Fruit fly (Drosophila melanogaster) whole organism, embryonic: ENCODE results near the gene cindr.

Source experiments
- CG11085 ChIP-seq: fragments of 200-800 bp; sonication (Bioruptor generic); IDR thresholded peaks from 2 replicates; pipeline ENCODE4 v1.3.6; 2022; ENCODE audit warnings: missing biosample characterization, missing genetic modification characterization
- CG11093 ChIP-seq: fragments of 200-800 bp; sonication (Bioruptor generic); IDR thresholded peaks from 3 replicates; pipeline ENCODE4 v1.3.6; 2022; ENCODE audit warnings: missing biosample characterization, missing genetic modification characterization
- CG11398 ChIP-seq: fragments of 200-800 bp; sonication (Bioruptor generic); optimal IDR thresholded peaks from 2 replicates; lab custom pipeline; 2016; ENCODE audit warnings: missing biosample characterization, missing genetic modification characterization
- CG11456 ChIP-seq: fragments of 200-800 bp; sonication (Bioruptor generic); IDR thresholded peaks from 3 replicates; pipeline ENCODE4 v1.3.6; 2022; ENCODE audit warnings: missing biosample characterization, missing genetic modification characterization
- CG13287 ChIP-seq: fragments of 200-800 bp; sonication (Bioruptor generic); IDR thresholded peaks from 2 replicates; pipeline ENCODE4 v1.3.6; 2022; ENCODE audit warnings: missing biosample characterization, missing genetic modification characterization; ENCODE audit not compliant: partially characterized antibody
- CG13775 ChIP-seq: fragments of 200-800 bp; sonication (Bioruptor generic); optimal IDR thresholded peaks from 3 replicates; lab custom pipeline; 2017; ENCODE audit warnings: missing biosample characterization, mild to moderate bottlenecking, missing genetic modification characterization
- CG14667 ChIP-seq: fragments of 200-800 bp; sonication (Bioruptor generic); IDR thresholded peaks from 2 replicates; pipeline ENCODE4 v1.3.6; 2022; ENCODE audit warnings: missing biosample characterization, missing genetic modification characterization
- CG17612 ChIP-seq: fragments of 200-800 bp; sonication (Bioruptor generic); IDR thresholded peaks from 2 replicates; pipeline ENCODE4 v1.3.6; 2022; ENCODE audit warnings: missing biosample characterization, missing genetic modification characterization
- CG18764 ChIP-seq: fragments of 200-800 bp; sonication (Bioruptor generic); optimal IDR thresholded peaks from 3 replicates; lab custom pipeline; 2016; ENCODE audit warnings: missing biosample characterization, missing genetic modification characterization
- CG2202 ChIP-seq: fragments of 200-800 bp; sonication (Bioruptor generic); optimal IDR thresholded peaks from 2 replicates; lab custom pipeline; 2018; ENCODE audit warnings: missing biosample characterization, mild to moderate bottlenecking, missing genetic modification characterization
- CG3281 ChIP-seq: fragments of 200-800 bp; sonication (Bioruptor generic); optimal IDR thresholded peaks from 3 replicates; lab custom pipeline; 2017; ENCODE audit warnings: missing biosample characterization, mild to moderate bottlenecking, missing genetic modification characterization
- CG33557 ChIP-seq: fragments of 200-800 bp; sonication (Bioruptor generic); optimal IDR thresholded peaks from 2 replicates; lab custom pipeline; 2019; ENCODE audit warnings: missing biosample characterization, mild to moderate bottlenecking, missing genetic modification characterization, moderate library complexity
- CG3726 ChIP-seq: fragments of 200-800 bp; sonication (Bioruptor generic); IDR thresholded peaks from 3 replicates; pipeline ENCODE4, ENCODE4 v1.3.6; 2022; ENCODE audit warnings: missing biosample characterization, missing genetic modification characterization
- CG3838 ChIP-seq: fragments of 200-800 bp; sonication (Bioruptor generic); optimal IDR thresholded peaks from 3 replicates; lab custom pipeline; 2016; ENCODE audit warnings: missing biosample characterization, missing genetic modification characterization
- CG42726 ChIP-seq: fragments of 200-800 bp; sonication (Bioruptor generic); IDR thresholded peaks from 2 replicates; pipeline ENCODE4 v1.3.6; 2022; ENCODE audit warnings: missing biosample characterization, missing genetic modification characterization; ENCODE audit not compliant: partially characterized antibody
- CG4328 ChIP-seq: fragments of 200-800 bp; sonication (Bioruptor generic); optimal IDR thresholded peaks from 3 replicates; lab custom pipeline; 2017; ENCODE audit warnings: missing biosample characterization, missing genetic modification reagents, missing genetic modification characterization
- CG7745 ChIP-seq: fragments of 200-800 bp; sonication (Bioruptor generic); optimal IDR thresholded peaks from 2 replicates; lab custom pipeline; 2018; ENCODE audit warnings: missing biosample characterization, mild to moderate bottlenecking, missing genetic modification characterization, moderate library complexity
- CG7928 ChIP-seq: fragments of 200-800 bp; sonication (Bioruptor generic); optimal IDR thresholded peaks from 2 replicates; lab custom pipeline; 2017; ENCODE audit warnings: missing biosample characterization, mild to moderate bottlenecking, missing genetic modification characterization
- CG8478 ChIP-seq: fragments of >200 bp; optimal IDR thresholded peaks from 2 replicates; lab custom pipeline; 2018
- CoRest ChIP-seq: fragments of 200-800 bp; sonication (Bioruptor generic); optimal IDR thresholded peaks from 3 replicates; lab custom pipeline; 2018; ENCODE audit warnings: missing biosample characterization, mild to moderate bottlenecking, missing genetic modification characterization, moderate library complexity
- Drgx ChIP-seq: fragments of 200-800 bp; sonication (Bioruptor generic); IDR thresholded peaks from 2 replicates; pipeline ENCODE4 v1.3.6; 2022; ENCODE audit warnings: missing biosample characterization, missing genetic modification characterization
- ERR ChIP-seq: fragments of 200-800 bp; sonication (Bioruptor generic); optimal IDR thresholded peaks from 2 replicates; lab custom pipeline; 2016; ENCODE audit warnings: missing biosample characterization, missing genetic modification characterization
- HLH3B ChIP-seq: fragments of 200-800 bp; sonication (Bioruptor generic); IDR thresholded peaks from 2 replicates; pipeline ENCODE4 v1.3.6; 2022; ENCODE audit warnings: missing biosample characterization, missing genetic modification characterization
- Hmr ChIP-seq: fragments of 200-800 bp; sonication (Bioruptor generic); optimal IDR thresholded peaks from 3 replicates; lab custom pipeline; 2017; ENCODE audit warnings: mild to moderate bottlenecking, missing biosample characterization, missing genetic modification reagents, missing genetic modification characterization
- Mad ChIP-seq: fragments of 200-800 bp; sonication (Bioruptor generic); optimal IDR thresholded peaks from 2 replicates; lab custom pipeline; 2016; ENCODE audit warnings: missing biosample characterization, missing genetic modification characterization
- Mrtf ChIP-seq: fragments of 200-800 bp; sonication (Bioruptor generic); IDR thresholded peaks from 3 replicates; pipeline ENCODE4 v1.3.6; 2022; ENCODE audit warnings: missing biosample characterization, missing genetic modification characterization
- NC2β ChIP-seq: fragments of 200-800 bp; sonication (Bioruptor generic); optimal IDR thresholded peaks from 2 replicates; lab custom pipeline; 2016; ENCODE audit warnings: missing biosample characterization, missing genetic modification characterization
- NfI ChIP-seq: fragments of 200-800 bp; sonication (Bioruptor generic); optimal IDR thresholded peaks from 3 replicates; lab custom pipeline; 2018; ENCODE audit warnings: missing biosample characterization, mild to moderate bottlenecking, missing genetic modification characterization, moderate library complexity
- Oaz ChIP-seq: fragments of 200-800 bp; sonication (Bioruptor generic); IDR thresholded peaks from 2 replicates; pipeline ENCODE4 v1.3.6; 2022; ENCODE audit warnings: missing biosample characterization, missing genetic modification characterization
- Rx ChIP-seq: fragments of 200-800 bp; sonication (Bioruptor generic); IDR thresholded peaks from 2 replicates; pipeline ENCODE4 v1.3.6; 2022; ENCODE audit warnings: missing biosample characterization, missing genetic modification characterization
- ab ChIP-seq: fragments of 200-800 bp; sonication (Bioruptor generic); optimal IDR thresholded peaks from 2 replicates; lab custom pipeline; 2016; ENCODE audit warnings: missing biosample characterization, missing genetic modification characterization
- ap ChIP-seq: fragments of 200-800 bp; sonication (Bioruptor generic); IDR thresholded peaks from 2 replicates; pipeline ENCODE4 v1.3.6; 2022; ENCODE audit warnings: missing biosample characterization, missing genetic modification characterization
- bcd ChIP-seq: fragments of 200-800 bp; sonication (Bioruptor generic); optimal IDR thresholded peaks from 2 replicates; lab custom pipeline; 2017; ENCODE audit warnings: missing biosample characterization, mild to moderate bottlenecking, missing genetic modification characterization
- cas ChIP-seq: fragments of 200-800 bp; sonication (Bioruptor generic); IDR thresholded peaks from 2 replicates; pipeline ENCODE4 v1.3.6; 2022; ENCODE audit warnings: missing biosample characterization, missing genetic modification characterization
- chif ChIP-seq, 2 experiments: fragments of 200-800 bp; sonication (Bioruptor generic); optimal IDR thresholded peaks; 3 replicates each; lab custom pipeline; 2016; ENCODE audit warnings: missing biosample characterization in 2 of 2, missing genetic modification characterization in 2 of 2
- chinmo ChIP-seq: fragments of 200-800 bp; sonication (Bioruptor generic); IDR thresholded peaks from 4 replicates; pipeline ENCODE4 v1.3.6; 2022; ENCODE audit warnings: missing biosample characterization, missing genetic modification characterization; ENCODE audit not compliant: partially characterized antibody
- danr ChIP-seq: fragments of 200-800 bp; sonication (Bioruptor generic); IDR thresholded peaks from 2 replicates; pipeline ENCODE4 v1.3.6; 2022; ENCODE audit warnings: missing biosample characterization, missing genetic modification characterization
- ems ChIP-seq: fragments of 200-800 bp; sonication (Bioruptor generic); optimal IDR thresholded peaks from 3 replicates; lab custom pipeline; 2016; ENCODE audit warnings: missing biosample characterization, missing genetic modification characterization
- hb ChIP-seq: fragments of 200-800 bp; sonication (Bioruptor generic); IDR thresholded peaks from 3 replicates; pipeline ENCODE4 v1.3.6; 2022; ENCODE audit warnings: missing biosample characterization, missing genetic modification characterization; ENCODE audit not compliant: partially characterized antibody
- inv ChIP-seq: fragments of 200-800 bp; sonication (Bioruptor generic); IDR thresholded peaks from 2 replicates; pipeline ENCODE4 v1.3.6; 2022; ENCODE audit warnings: missing biosample characterization, missing genetic modification characterization; ENCODE audit not compliant: partially characterized antibody
- jumu ChIP-seq: fragments of 200-800 bp; sonication (Bioruptor generic); optimal IDR thresholded peaks from 3 replicates; lab custom pipeline; 2016; ENCODE audit warnings: missing biosample characterization, missing genetic modification characterization
- kah ChIP-seq: fragments of 200-800 bp; sonication (Bioruptor generic); optimal IDR thresholded peaks from 2 replicates; lab custom pipeline; 2018; ENCODE audit warnings: missing biosample characterization, mild to moderate bottlenecking, missing genetic modification characterization
- klu ChIP-seq: fragments of 200-800 bp; sonication (Bioruptor generic); IDR thresholded peaks from 2 replicates; pipeline ENCODE4 v1.3.6; 2022; ENCODE audit warnings: missing biosample characterization, missing genetic modification characterization
- repo ChIP-seq: fragments of 200-800 bp; sonication (Bioruptor generic); optimal IDR thresholded peaks from 2 replicates; lab custom pipeline; 2016; ENCODE audit warnings: missing biosample characterization, missing genetic modification characterization
- run ChIP-seq: fragments of 200-800 bp; sonication (Bioruptor generic); optimal IDR thresholded peaks from 3 replicates; lab custom pipeline; 2018; ENCODE audit warnings: missing biosample characterization, mild to moderate bottlenecking, missing genetic modification characterization
- sc ChIP-seq, 3 experiments: fragments of >200 bp in 2 of 3; fragments of 200-800 bp in 1 of 3; sonication (Bioruptor generic) in 1 of 3; optimal IDR thresholded peaks; 2 replicates in 2 of 3; 3 replicates in 1 of 3; lab custom pipeline; 2017; ENCODE audit warnings: mild to moderate bottlenecking in 1 of 3, missing biosample characterization in 1 of 3, missing genetic modification characterization in 1 of 3, missing genetic modification reagents in 1 of 3
- sim ChIP-seq: fragments of 200-800 bp; sonication (Bioruptor generic); IDR thresholded peaks from 2 replicates; pipeline ENCODE4 v1.3.6; 2022; ENCODE audit warnings: missing biosample characterization, missing genetic modification characterization
- sr ChIP-seq: fragments of 200-800 bp; sonication (Bioruptor generic); IDR thresholded peaks from 3 replicates; pipeline ENCODE4 v1.3.6; 2022; ENCODE audit warnings: missing biosample characterization, missing genetic modification characterization
- stc ChIP-seq: fragments of 200-800 bp; sonication (Bioruptor generic); IDR thresholded peaks from 2 replicates; pipeline ENCODE4 v1.3.6; 2022; ENCODE audit warnings: missing biosample characterization, missing genetic modification characterization
- stwl ChIP-seq: fragments of 200-800 bp; sonication (Bioruptor generic); optimal IDR thresholded peaks from 3 replicates; lab custom pipeline; 2018; ENCODE audit warnings: missing biosample characterization, mild to moderate bottlenecking, missing genetic modification characterization, moderate library complexity
- tna ChIP-seq: fragments of 200-800 bp; sonication (Bioruptor generic); IDR thresholded peaks from 2 replicates; pipeline ENCODE4 v1.3.6; 2022; ENCODE audit warnings: missing biosample characterization, missing genetic modification characterization; ENCODE audit not compliant: partially characterized antibody
- vfl ChIP-seq: fragments of 200-800 bp; sonication (Bioruptor generic); optimal IDR thresholded peaks from 2 replicates; lab custom pipeline; 2016; ENCODE audit warnings: missing biosample characterization, missing genetic modification characterization

Gene cindr

DNA sequence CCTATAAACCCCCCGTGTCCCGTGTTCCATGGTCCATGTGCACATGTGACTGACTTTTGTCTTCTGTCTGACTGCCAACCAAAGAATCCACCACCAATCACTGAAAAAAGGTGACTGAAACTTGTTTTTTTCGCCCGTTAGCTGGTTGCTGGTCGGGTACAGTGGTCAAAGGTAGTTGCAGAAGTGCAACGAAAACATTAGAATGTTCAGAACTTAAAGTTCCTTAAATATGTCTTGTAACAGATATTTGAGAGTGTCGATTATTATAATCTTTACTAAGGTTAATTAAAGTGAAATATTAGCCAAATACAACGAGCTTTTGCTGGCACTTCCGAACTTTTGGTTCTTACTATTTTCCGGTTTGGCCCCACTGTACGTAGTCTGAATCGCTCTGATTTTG, 47.3 kb upstream of the cindr start (continued):
- TF ChIP-seq NfI (GFP tag; lab: Kevin White, UChicago) (peak; percentile 21), vfl (GFP tag; lab: Kevin White, UChicago) (no peak), CG14667 (GFP tag; lab: Robert Waterston, UW) (no peak), sr (GFP tag; lab: Robert Waterston, UW) (no peak), CG13287 (GFP tag; lab: Robert Waterston, UW) (no peak), CG3281 (no peak), CG8478 (lab: Kevin White, UChicago) (no peak), ems (GFP tag; lab: Kevin White, UChicago) (peak; percentile 44), CoRest (tag; lab: Kevin White, UChicago) (peak; percentile 33), hb (GFP tag; lab: Robert Waterston, UW) (no peak), CG33557 (GFP tag; lab: Kevin White, UChicago) (peak; percentile 67), CG4328 (no peak), ap (no peak), HLH3B (GFP tag; lab: Robert Waterston, UW) (peak; percentile 62), Drgx (GFP tag; lab: Robert Waterston, UW) (no peak), CG18764 (GFP tag; lab: Kevin White, UChicago) (no peak), stc (GFP tag; lab: Robert Waterston, UW) (peak; percentile 46), CG11085 (GFP tag; lab: Robert Waterston, UW) (no peak), inv (GFP tag; lab: Robert Waterston, UW) (no peak), CG11398 (GFP tag; lab: Kevin White, UChicago) (no peak), Mrtf (no peak), tna (GFP tag; lab: Robert Waterston, UW) (no peak), danr (GFP tag; lab: Robert Waterston, UW) (no peak), cas (GFP tag; lab: Robert Waterston, UW) (no peak), CG11093 (no peak), CG2202 (peak; percentile 63), ab (GFP tag; lab: Kevin White, UChicago) (no peak), jumu (GFP tag; lab: Kevin White, UChicago) (peak; percentile 29), Rx (GFP tag; lab: Robert Waterston, UW) (peak; percentile 34; the same call in 1 of the 2 replicates), CG3726 (GFP tag; lab: Robert Waterston, UW) (no peak), CG13775 (peak; percentile 16), sim (GFP tag; lab: Robert Waterston, UW) (0 out of 2 replicates have a peak, but pooled peaks have one; percentile 21), CG17612 (GFP tag; lab: Robert Waterston, UW) (no peak), klu (GFP tag; lab: Robert Waterston, UW) (no peak), Hmr (peak; percentile 10), CG3838 (no peak), CG7745 (tag; lab: Kevin White, UChicago) (no peak), CG11456 (GFP tag; lab: Robert Waterston, UW) (no peak), CG7928 (GFP tag; lab: Kevin White, UChicago) (no peak), Oaz (GFP tag; lab: Robert Waterston, UW) (no peak), ERR (no peak), CG42726 (GFP tag; lab: Robert Waterston, UW) (no peak), NC2β (peak; percentile 38), Mad (GFP tag; lab: Kevin White, UChicago) (no peak), stwl (no peak), run (tag; lab: Kevin White, UChicago) (no peak), chinmo (GFP tag; lab: Robert Waterston, UW) (no peak), bcd (GFP tag; lab: Kevin White, UChicago) (peak; percentile 29), chif (GFP tag; optimal IDR thresholded peaks at IDR 0.05; lab: Kevin White, UChicago) (peak; percentile 39 to 69), sc (optimal IDR thresholded peaks at IDR 0.05; lab: Kevin White, UChicago) (no peak), sc (GFP tag; optimal IDR thresholded peaks at IDR 0.05; lab: Kevin White, UChicago) (peak; percentile 37), kah (GFP tag; lab: Kevin White, UChicago) (no peak), repo (no peak)
